Worm (Caenorhabditis elegans) whole organism, L3 larva: ENCODE results near the gene nemt-1.

ENCODE experiments used
- R02D3.7 ChIP-seq: fragments of 150-350 bp; optimal IDR thresholded peaks from 2 replicates; lab custom pipeline; 2014; ENCODE audit warnings: missing biosample characterization, missing genetic modification characterization
- aly-2 ChIP-seq: fragments of 150-350 bp; optimal IDR thresholded peaks from 2 replicates; lab custom pipeline; 2014; ENCODE audit warnings: missing biosample characterization, missing genetic modification characterization
- ama-1 ChIP-seq: fragments of 150-350 bp; optimal IDR thresholded peaks from 2 replicates; lab custom pipeline; 2018
- ceh-16 ChIP-seq: sonication (generic microtip); optimal IDR thresholded peaks from 2 replicates; lab custom pipeline; 2017; ENCODE audit warnings: missing biosample characterization, missing genetic modification characterization
- ceh-28 ChIP-seq: fragments of 150-350 bp; optimal IDR thresholded peaks from 2 replicates; lab custom pipeline; 2014; ENCODE audit warnings: missing biosample characterization, missing genetic modification reagents, missing genetic modification characterization
- ceh-82 ChIP-seq: fragments of 150-350 bp; optimal IDR thresholded peaks from 2 replicates; lab custom pipeline; 2014; ENCODE audit warnings: missing biosample characterization, missing genetic modification characterization
- ceh-9 ChIP-seq: sonication (generic microtip); optimal IDR thresholded peaks from 2 replicates; lab custom pipeline; 2018; ENCODE audit warnings: missing biosample characterization, missing genetic modification characterization
- daf-12 ChIP-seq: fragments of 150-350 bp; optimal IDR thresholded peaks from 2 replicates; lab custom pipeline; 2014; ENCODE audit warnings: missing biosample characterization, missing genetic modification reagents, missing genetic modification characterization
- egl-5 ChIP-seq: fragments of 150-350 bp; optimal IDR thresholded peaks from 2 replicates; lab custom pipeline; 2017; ENCODE audit warnings: missing biosample characterization, missing genetic modification reagents, missing genetic modification characterization, inconsistent platforms
- elt-2 ChIP-seq: sonication (generic microtip); optimal IDR thresholded peaks from 2 replicates; lab custom pipeline; 2016; ENCODE audit warnings: missing genetic modification reagents, mild to moderate bottlenecking, missing genetic modification characterization, missing compliant biosample characterization
- elt-3 ChIP-seq, 3 experiments: fragments of 150-350 bp in 1 of 3; sonication (generic microtip) in 2 of 3; optimal IDR thresholded peaks; 2 replicates in 2 of 3; 4 replicates in 1 of 3; lab custom pipeline; 2014 to 2017; ENCODE audit warnings: missing biosample characterization in 3 of 3, missing genetic modification characterization in 3 of 3
- eor-1 ChIP-seq, 2 experiments: fragments of 150-350 bp; optimal IDR thresholded peaks; 2 replicates each; lab custom pipeline; 2014 to 2018; ENCODE audit warnings: missing biosample characterization in 2 of 2, missing genetic modification characterization in 2 of 2
- fkh-10 ChIP-seq: sonication (generic microtip); optimal IDR thresholded peaks from 2 replicates; lab custom pipeline; 2017; ENCODE audit warnings: missing biosample characterization, missing genetic modification reagents, missing genetic modification characterization
- fkh-2 ChIP-seq: fragments of 150-350 bp; optimal IDR thresholded peaks from 2 replicates; lab custom pipeline; 2014; ENCODE audit warnings: missing biosample characterization, missing genetic modification reagents, missing genetic modification characterization
- fos-1 ChIP-seq: fragments of 150-350 bp; optimal IDR thresholded peaks from 2 replicates; lab custom pipeline; 2014; ENCODE audit warnings: missing biosample characterization, missing genetic modification characterization
- hmg-11 ChIP-seq: sonication (generic microtip); optimal IDR thresholded peaks from 2 replicates; lab custom pipeline; 2016; ENCODE audit warnings: missing genetic modification characterization, missing compliant biosample characterization
- jun-1 ChIP-seq: fragments of 150-350 bp; optimal IDR thresholded peaks from 2 replicates; lab custom pipeline; 2014; ENCODE audit warnings: missing biosample characterization, missing genetic modification reagents, missing genetic modification characterization
- lin-15B ChIP-seq: fragments of 150-350 bp; optimal IDR thresholded peaks from 2 replicates; lab custom pipeline; 2014; ENCODE audit warnings: missing biosample characterization, missing genetic modification characterization
- lin-39 ChIP-seq: fragments of 150-350 bp; optimal IDR thresholded peaks from 2 replicates; lab custom pipeline; 2018; ENCODE audit warnings: missing biosample characterization, missing genetic modification reagents, missing genetic modification characterization
- lsy-12 ChIP-seq: sonication (generic microtip); optimal IDR thresholded peaks from 2 replicates; lab custom pipeline; 2016; ENCODE audit warnings: mild to moderate bottlenecking, missing genetic modification characterization, missing compliant biosample characterization
- mdl-1 ChIP-seq: fragments of 150-350 bp; optimal IDR thresholded peaks from 2 replicates; lab custom pipeline; 2014; ENCODE audit warnings: missing biosample characterization, missing genetic modification characterization
- nfya-1 ChIP-seq: sonication (generic microtip); optimal IDR thresholded peaks from 2 replicates; lab custom pipeline; 2017; ENCODE audit warnings: missing genetic modification characterization, mild to moderate bottlenecking, missing compliant biosample characterization, antibody characterized with exemption, moderate library complexity; ENCODE audit not compliant: insufficient read depth
- nhr-11 ChIP-seq: fragments of 150-350 bp; optimal IDR thresholded peaks from 2 replicates; lab custom pipeline; 2014; ENCODE audit warnings: missing biosample characterization, missing genetic modification characterization
- nhr-12 ChIP-seq: fragments of 150-350 bp; optimal IDR thresholded peaks from 2 replicates; lab custom pipeline; 2014; ENCODE audit warnings: missing biosample characterization, missing genetic modification characterization
- nhr-23 ChIP-seq: fragments of 150-350 bp; optimal IDR thresholded peaks from 2 replicates; lab custom pipeline; 2014; ENCODE audit warnings: missing biosample characterization, missing genetic modification reagents, missing genetic modification characterization
- nhr-237 ChIP-seq: fragments of 150-350 bp; optimal IDR thresholded peaks from 2 replicates; lab custom pipeline; 2014; ENCODE audit warnings: missing biosample characterization, missing genetic modification characterization
- nhr-43 ChIP-seq: sonication (generic microtip); optimal IDR thresholded peaks from 2 replicates; lab custom pipeline; 2016; ENCODE audit warnings: mild to moderate bottlenecking, missing genetic modification characterization, missing compliant biosample characterization; ENCODE audit not compliant: poor library complexity, severe bottlenecking
- nhr-67 ChIP-seq: fragments of 150-350 bp; optimal IDR thresholded peaks from 2 replicates; lab custom pipeline; 2014; ENCODE audit warnings: missing biosample characterization, missing genetic modification characterization
- nhr-76 ChIP-seq: fragments of 150-350 bp; sonication (generic microtip); optimal IDR thresholded peaks from 5 replicates; lab custom pipeline; 2014; ENCODE audit warnings: missing biosample characterization, missing genetic modification characterization
- nhr-77 ChIP-seq: fragments of 150-350 bp; optimal IDR thresholded peaks from 2 replicates; lab custom pipeline; 2014; ENCODE audit warnings: missing biosample characterization, missing genetic modification characterization
- pha-4 ChIP-seq: fragments of 150-350 bp; optimal IDR thresholded peaks from 2 replicates; lab custom pipeline; 2014; ENCODE audit warnings: missing biosample characterization, missing genetic modification reagents, missing genetic modification characterization
- skn-1 ChIP-seq: fragments of 150-350 bp; optimal IDR thresholded peaks from 2 replicates; lab custom pipeline; 2014; ENCODE audit warnings: missing biosample characterization, missing genetic modification characterization
- snpc-4 ChIP-seq: fragments of 150-350 bp; optimal IDR thresholded peaks from 2 replicates; lab custom pipeline; 2014; ENCODE audit warnings: missing biosample characterization, missing genetic modification characterization
- tbx-2 ChIP-seq: sonication (generic microtip); optimal IDR thresholded peaks from 2 replicates; lab custom pipeline; 2016; ENCODE audit warnings: mild to moderate bottlenecking, missing genetic modification characterization, missing compliant biosample characterization
- unc-62 ChIP-seq: fragments of 150-350 bp; sonication (generic microtip); optimal IDR thresholded peaks from 4 replicates; lab custom pipeline; 2014; ENCODE audit warnings: missing biosample characterization, missing genetic modification reagents, missing genetic modification characterization
- zag-1 ChIP-seq: fragments of 150-350 bp; optimal IDR thresholded peaks from 2 replicates; lab custom pipeline; 2014; ENCODE audit warnings: missing biosample characterization, missing genetic modification characterization
- ztf-11 ChIP-seq: fragments of 150-350 bp; optimal IDR thresholded peaks from 2 replicates; lab custom pipeline; 2014; ENCODE audit warnings: missing biosample characterization, missing genetic modification characterization
- ztf-4 ChIP-seq: fragments of 150-350 bp; optimal IDR thresholded peaks from 2 replicates; lab custom pipeline; 2014; ENCODE audit warnings: missing biosample characterization, missing genetic modification characterization

nemt-1 gene

DNA sequence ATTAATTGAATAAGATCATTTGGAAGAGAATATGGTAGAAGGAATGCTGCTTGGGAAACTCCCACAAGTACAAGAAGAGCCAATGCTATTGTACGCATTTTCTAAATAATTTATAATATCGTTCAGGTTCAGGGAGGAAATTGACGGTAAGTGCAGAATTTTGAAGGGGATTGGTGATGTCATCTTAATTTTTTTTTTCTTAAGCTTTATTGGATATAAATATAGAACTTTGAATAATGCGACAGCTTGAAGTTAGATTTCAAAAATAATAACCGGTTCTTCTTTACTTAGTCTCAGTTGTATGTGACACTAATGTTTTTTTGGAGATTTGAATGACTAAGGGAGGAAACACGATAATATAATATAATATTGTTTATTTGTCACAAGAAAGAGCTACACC lies 11.5 kb upstream of the nemt-1 start, which contains the start of gene nspg-7.1:
Gene nspg-7.1, minus strand, starts transcription at position 101 of the 400 bp plus-strand sequence.
- TF ChIP-seq snpc-4 (no peak), egl-5 (no peak), fkh-2 (no peak), eor-1 (tag; optimal IDR thresholded peaks at IDR 0.05; lab: Kevin White, UChicago) (no peak), ceh-28 (tag; lab: Kevin White, UChicago) (no peak), ztf-11 (tag; lab: Kevin White, UChicago) (no peak), aly-2 (tag; lab: Kevin White, UChicago) (no peak)

DNA sequence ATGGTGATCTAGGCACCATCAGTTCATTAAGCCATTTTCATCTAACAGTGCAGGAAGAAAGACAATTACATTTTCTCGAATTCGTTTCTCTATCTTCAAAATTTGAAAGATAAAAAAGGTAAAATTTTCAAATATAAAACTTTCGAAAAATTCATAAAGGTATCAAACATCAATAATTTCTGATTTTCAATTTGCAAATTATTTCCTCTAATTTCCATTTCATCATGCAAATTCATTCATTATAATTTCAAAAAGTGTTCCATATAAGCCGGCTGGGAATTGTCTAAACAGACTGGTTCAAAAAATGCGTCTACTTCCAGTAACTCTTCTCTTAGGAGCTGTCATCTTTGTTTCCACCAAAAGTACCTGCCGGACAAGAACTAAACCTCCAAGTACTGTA lies 8.5 kb upstream of the nemt-1 start, which contains the start of gene clec-183:
Gene clec-183, plus strand, starts transcription at position 301 of the 400 bp plus-strand sequence.
- TF ChIP-seq zag-1 (tag; lab: Kevin White, UChicago) (no peak), nhr-12 (tag; lab: Kevin White, UChicago) (no peak), lin-39 (no peak), nhr-67 (tag; lab: Kevin White, UChicago) (no peak), nhr-43 (tag; lab: Kevin White, UChicago) (no peak), daf-12 (tag; lab: Kevin White, UChicago) (no peak), fkh-10 (GFP tag; lab: Kevin White, UChicago) (no peak), ceh-28 (tag; lab: Kevin White, UChicago) (no peak), egl-5 (no peak), snpc-4 (no peak)

DNA sequence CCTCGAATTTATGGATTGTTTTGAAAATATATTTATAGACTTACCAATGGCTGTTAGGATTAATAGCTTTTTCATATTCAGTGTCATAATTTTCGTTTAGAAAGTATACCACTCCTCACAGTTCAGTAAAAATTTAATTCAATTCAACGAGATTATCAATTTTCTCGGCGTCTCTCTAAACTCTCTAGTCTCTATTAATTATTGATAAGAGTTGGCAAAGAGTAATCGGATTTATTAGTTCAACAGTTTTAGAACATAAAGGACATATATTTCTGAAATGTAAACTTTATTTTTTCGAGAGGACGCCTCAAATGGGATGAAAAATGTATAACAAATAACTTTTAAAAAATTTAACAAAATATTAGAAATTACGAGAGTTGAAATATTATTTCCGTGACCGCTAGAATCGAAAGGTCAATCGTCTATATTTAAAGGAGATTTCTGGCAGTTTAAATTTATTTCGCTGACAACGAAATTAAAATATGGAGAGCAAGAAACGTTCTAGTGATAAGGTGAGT lies 4.8 kb upstream of the nemt-1 start, which contains the start of the genes nspg-11 and F49C12.15:
Gene nspg-11, minus strand, starts transcription at position 101 of the 518 bp plus-strand sequence.
Gene F49C12.15, plus strand, starts transcription at position 468 of the 518 bp plus-strand sequence.
- TF ChIP-seq nhr-237 (tag; lab: Kevin White, UChicago) (no peak), elt-2 (peak; percentile 10), jun-1 (tag; lab: Kevin White, UChicago) (no peak), nfya-1 (tag; lab: Kevin White, UChicago) (no peak), nhr-76 (tag; lab: Kevin White, UChicago) (no peak), zag-1 (tag; lab: Kevin White, UChicago) (no peak), ceh-16 (tag; lab: Kevin White, UChicago) (no peak)

DNA sequence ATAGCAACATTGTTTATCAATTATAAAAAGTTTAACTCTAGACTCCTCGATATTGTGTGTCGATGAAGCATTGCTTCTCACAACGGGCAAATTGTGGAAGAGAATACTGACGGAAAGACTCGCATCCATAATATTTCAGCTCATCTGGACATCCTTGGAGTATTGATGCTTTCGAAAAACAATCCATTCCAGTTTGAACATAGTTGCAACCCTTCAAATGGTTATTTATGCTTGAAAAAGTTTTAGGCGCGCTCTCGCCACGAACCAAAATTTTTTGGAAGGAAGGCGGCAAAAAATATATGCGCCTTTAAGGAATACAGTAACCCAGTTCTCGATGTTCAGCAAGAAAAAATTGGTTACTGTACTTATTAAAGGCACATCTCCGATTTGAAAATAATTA lies 3.2 kb upstream of the nemt-1 start:
- TF ChIP-seq nhr-43 (tag; lab: Kevin White, UChicago) (peak; percentile 43), nhr-23 (tag; lab: Kevin White, UChicago) (no peak), skn-1 (tag; lab: Kevin White, UChicago) (no peak), nhr-77 (no peak), elt-2 (peak; percentile 20), ama-1 (lab: Kevin White, UChicago) (peak; percentile 58), lin-15B (tag; lab: Kevin White, UChicago) (no peak), tbx-2 (tag; lab: Kevin White, UChicago) (peak; percentile 2)

DNA sequence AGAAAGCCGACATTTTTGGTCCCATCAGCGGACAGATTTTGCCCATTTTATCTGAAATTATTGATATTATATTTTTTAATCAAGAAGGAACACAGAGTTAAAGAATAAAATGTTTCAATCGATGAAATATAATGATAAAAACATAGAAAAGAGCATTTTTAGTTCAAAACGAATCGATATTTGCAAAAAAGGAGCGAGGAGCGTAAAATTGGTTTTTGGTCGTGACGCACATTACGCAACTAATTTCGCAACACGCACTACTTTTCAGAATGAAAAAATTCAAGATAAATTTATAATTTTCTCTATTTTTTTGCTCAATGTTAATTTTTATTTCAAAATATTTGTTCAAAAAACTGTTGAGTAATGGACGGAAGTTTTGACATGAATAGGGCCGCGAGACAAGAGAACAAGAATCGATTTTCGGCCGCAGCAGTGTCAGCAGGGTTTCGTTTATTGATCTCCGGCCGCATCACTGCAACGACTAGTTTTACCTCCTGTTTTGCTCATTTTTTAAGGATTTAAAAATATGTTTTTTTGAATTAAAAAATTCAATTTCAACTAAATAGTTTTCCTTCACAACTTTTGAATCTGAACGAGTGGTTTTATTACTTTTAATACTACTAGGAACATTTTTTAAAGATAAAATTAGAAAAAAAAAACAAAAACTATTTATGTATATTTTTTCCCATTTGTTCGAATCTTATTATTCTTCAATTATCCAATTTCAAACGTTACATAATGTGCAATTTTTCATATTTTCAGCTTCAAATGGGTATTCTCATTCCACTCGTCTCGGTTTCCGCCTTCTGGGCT lies 2.0 kb upstream of the nemt-1 start, which contains the start of the genes F49C12.12 and vha-17:
Gene F49C12.12, minus strand, starts transcription at position 51 of the 813 bp plus-strand sequence.
Gene vha-17, plus strand, starts transcription at position 763 of the 813 bp plus-strand sequence.
- TF ChIP-seq daf-12 (tag; lab: Kevin White, UChicago), result no peak
- no peak for TF ChIP-seq nhr-11 (tag; lab: Kevin White, UChicago)
- peak; percentile 29 for TF ChIP-seq snpc-4
- TF ChIP-seq ceh-28 (tag; lab: Kevin White, UChicago), result peak; percentile 38
- TF ChIP-seq fos-1 (tag; lab: Kevin White, UChicago), result no peak
- TF ChIP-seq ceh-9 (tag; lab: Kevin White, UChicago), result no peak
- peak; percentile 9 for TF ChIP-seq nhr-23 (tag; lab: Kevin White, UChicago)
- TF ChIP-seq ztf-4, result no peak
- no peak for TF ChIP-seq lsy-12
- TF ChIP-seq nhr-76 (tag; lab: Kevin White, UChicago), result no peak
- no peak for TF ChIP-seq lin-39
- peak; percentile 5 for TF ChIP-seq skn-1 (tag; lab: Kevin White, UChicago)
- TF ChIP-seq ceh-82, result no peak
- no peak for TF ChIP-seq R02D3.7 (tag; lab: Kevin White, UChicago)
- TF ChIP-seq mdl-1, result no peak
- no peak for TF ChIP-seq tbx-2 (tag; lab: Kevin White, UChicago)
- TF ChIP-seq ztf-11 (tag; lab: Kevin White, UChicago), result no peak
- no peak for TF ChIP-seq elt-3 (tag; optimal IDR thresholded peaks at IDR 0.05; lab: Kevin White, UChicago)
- TF ChIP-seq ceh-16 (tag; lab: Kevin White, UChicago), result no peak
- TF ChIP-seq elt-2, result peak; percentile 43
- TF ChIP-seq pha-4, result peak; percentile 22
- TF ChIP-seq jun-1 (tag; lab: Kevin White, UChicago), result peak; percentile 1
- peak; percentile 0 for TF ChIP-seq hmg-11
- TF ChIP-seq zag-1 (tag; lab: Kevin White, UChicago), result no peak
- no peak for TF ChIP-seq fkh-10 (GFP tag; lab: Kevin White, UChicago)
- TF ChIP-seq aly-2 (tag; lab: Kevin White, UChicago), result no peak
- no peak for TF ChIP-seq nhr-43 (tag; lab: Kevin White, UChicago)
- TF ChIP-seq lin-15B (tag; lab: Kevin White, UChicago), result peak; percentile 9
- TF ChIP-seq nfya-1 (tag; lab: Kevin White, UChicago), result peak; percentile 54
- TF ChIP-seq nhr-67 (tag; lab: Kevin White, UChicago), result no peak
- no peak for TF ChIP-seq unc-62 (GFP tag; lab: Kevin White, UChicago)
- no peak for TF ChIP-seq nhr-77
- TF ChIP-seq fkh-2, result no peak
